Worm (Caenorhabditis elegans) whole organism, L4 larva: ENCODE measurements around the gene T10H9.8.

Source experiments
- D1046.2 ChIP-seq: fragments of 200-800 bp; sonication (Bioruptor generic); IDR thresholded peaks from 2 replicates; pipeline ENCODE4 v1.3.6; 2022; ENCODE audit warnings: missing genetic modification characterization, missing compliant biosample characterization
- F10B5.3 ChIP-seq: sonication (generic microtip); optimal IDR thresholded peaks from 2 replicates; lab custom pipeline; 2016; ENCODE audit warnings: mild to moderate bottlenecking, missing genetic modification characterization, missing compliant biosample characterization
- F44E2.7 ChIP-seq: fragments of 200-800 bp; sonication (Bioruptor generic); IDR thresholded peaks from 2 replicates; pipeline ENCODE4 v2.1.2; 2022; ENCODE audit warnings: missing genetic modification characterization, missing compliant biosample characterization
- R02D3.7 ChIP-seq: fragments of 150-350 bp; sonication (generic microtip); optimal IDR thresholded peaks from 3 replicates; lab custom pipeline; 2014; ENCODE audit warnings: missing biosample characterization, missing genetic modification characterization
- T20F7.1 ChIP-seq: fragments of 200-800 bp; sonication (Bioruptor generic); optimal IDR thresholded peaks from 2 replicates; lab custom pipeline; 2018; ENCODE audit warnings: mild to moderate bottlenecking, missing genetic modification characterization, missing compliant biosample characterization
- T26A8.4 ChIP-seq: fragments of 200-800 bp; sonication (Bioruptor generic); IDR thresholded peaks from 2 replicates; pipeline ENCODE4 v1.3.6; 2022; ENCODE audit warnings: missing genetic modification characterization, missing compliant biosample characterization
- Y5F2A.4 ChIP-seq: fragments of 200-800 bp; sonication (Bioruptor generic); optimal IDR thresholded peaks from 2 replicates; lab custom pipeline; 2018; ENCODE audit warnings: mild to moderate bottlenecking, missing genetic modification characterization, missing compliant biosample characterization
- ZK337.2 ChIP-seq: fragments of 200-800 bp; sonication (Bioruptor generic); IDR thresholded peaks from 2 replicates; pipeline ENCODE4 v1.3.6; 2022; ENCODE audit warnings: missing genetic modification reagents, missing genetic modification characterization, missing compliant biosample characterization
- ZK546.5 ChIP-seq, 2 experiments: sonication (generic microtip); optimal IDR thresholded peaks; 2 replicates each; lab custom pipeline; 2017; ENCODE audit warnings: missing biosample characterization in 2 of 2, missing genetic modification characterization in 2 of 2
- arid-1 ChIP-seq: fragments of 200-800 bp; sonication (Bioruptor generic); conservative IDR thresholded peaks from 2 replicates; pipeline ENCODE4 v1.3.6; 2022; ENCODE audit warnings: missing genetic modification reagents, missing genetic modification characterization, missing compliant biosample characterization
- attf-4 ChIP-seq: sonication (generic microtip); optimal IDR thresholded peaks from 3 replicates; lab custom pipeline; 2017; ENCODE audit warnings: missing biosample characterization, missing genetic modification characterization
- ceh-20 ChIP-seq: fragments of 200-800 bp; sonication (Bioruptor generic); IDR thresholded peaks from 2 replicates; pipeline ENCODE4 v1.3.6; 2022; ENCODE audit warnings: missing genetic modification reagents, missing genetic modification characterization, missing compliant biosample characterization
- ceh-28 ChIP-seq: fragments of 150-350 bp; optimal IDR thresholded peaks from 2 replicates; lab custom pipeline; 2014; ENCODE audit warnings: missing biosample characterization, missing genetic modification reagents, missing genetic modification characterization
- ceh-32 ChIP-seq: sonication (generic microtip); optimal IDR thresholded peaks from 2 replicates; lab custom pipeline; 2016; ENCODE audit warnings: mild to moderate bottlenecking, missing genetic modification characterization, missing compliant biosample characterization; ENCODE audit not compliant: poor library complexity
- ceh-44 ChIP-seq: fragments of 200-800 bp; sonication (Bioruptor generic); IDR thresholded peaks from 2 replicates; pipeline ENCODE4 v1.3.6; 2022; ENCODE audit warnings: missing genetic modification reagents, missing genetic modification characterization, missing compliant biosample characterization
- ceh-82 ChIP-seq: sonication (generic microtip); optimal IDR thresholded peaks from 2 replicates; lab custom pipeline; 2017; ENCODE audit warnings: missing biosample characterization, missing genetic modification characterization
- ces-1 ChIP-seq: fragments of 150-350 bp; sonication (generic microtip); optimal IDR thresholded peaks from 4 replicates; lab custom pipeline; 2014; ENCODE audit warnings: missing biosample characterization, missing genetic modification reagents, missing genetic modification characterization
- ctbp-1 ChIP-seq: fragments of 200-800 bp; sonication (Bioruptor generic); IDR thresholded peaks from 2 replicates; pipeline ENCODE4 v1.3.6; 2022; ENCODE audit warnings: missing genetic modification reagents, missing genetic modification characterization, missing compliant biosample characterization
- daf-16 ChIP-seq, 3 experiments: sonication (generic microtip); optimal IDR thresholded peaks; 2 replicates each; lab custom pipeline; 2016 to 2017; ENCODE audit warnings: missing genetic modification characterization in 3 of 3, missing genetic modification reagents in 3 of 3, mild to moderate bottlenecking in 2 of 3, missing compliant biosample characterization in 2 of 3, missing biosample characterization in 1 of 3, moderate library complexity in 1 of 3
- dmd-6 ChIP-seq: fragments of 200-800 bp; sonication (Bioruptor generic); IDR thresholded peaks from 2 replicates; pipeline ENCODE4 v1.3.6; 2022; ENCODE audit warnings: missing genetic modification reagents, missing genetic modification characterization, missing compliant biosample characterization
- dve-1 ChIP-seq: sonication (generic microtip); optimal IDR thresholded peaks from 2 replicates; lab custom pipeline; 2017; ENCODE audit warnings: antibody characterized with exemption, mild to moderate bottlenecking, missing genetic modification characterization, missing compliant biosample characterization; ENCODE audit not compliant: insufficient read depth
- egl-27 ChIP-seq: sonication (generic microtip); optimal IDR thresholded peaks from 3 replicates; lab custom pipeline; 2017; ENCODE audit warnings: missing biosample characterization, missing genetic modification reagents, missing genetic modification characterization
- egl-43 ChIP-seq: fragments of 200-800 bp; sonication (Bioruptor generic); IDR thresholded peaks from 2 replicates; pipeline ENCODE4 v1.3.6; 2022; ENCODE audit warnings: missing genetic modification reagents, missing genetic modification characterization, missing compliant biosample characterization
- fos-1 ChIP-seq: fragments of 150-350 bp; optimal IDR thresholded peaks from 2 replicates; lab custom pipeline; 2014; ENCODE audit warnings: missing biosample characterization, missing genetic modification characterization
- hmg-1.1 ChIP-seq: fragments of 200-800 bp; sonication (Bioruptor generic); IDR thresholded peaks from 2 replicates; pipeline ENCODE4 v1.3.6; 2022; ENCODE audit warnings: missing genetic modification reagents, missing genetic modification characterization, missing compliant biosample characterization
- jun-1 ChIP-seq: fragments of 150-350 bp; optimal IDR thresholded peaks from 2 replicates; lab custom pipeline; 2014; ENCODE audit warnings: missing biosample characterization, missing genetic modification reagents, missing genetic modification characterization
- lin-29 ChIP-seq: fragments of 200-800 bp; sonication (Bioruptor generic); IDR thresholded peaks from 2 replicates; pipeline ENCODE4 v1.3.6; 2022; ENCODE audit warnings: missing genetic modification reagents, missing genetic modification characterization, missing compliant biosample characterization
- mdl-1 ChIP-seq, 2 experiments: fragments of 150-350 bp in 1 of 2; sonication (generic microtip) in 1 of 2; optimal IDR thresholded peaks; 2 replicates each; lab custom pipeline; 2014 to 2017; ENCODE audit warnings: missing biosample characterization in 2 of 2, missing genetic modification characterization in 2 of 2
- nhr-102 ChIP-seq: sonication (generic microtip); optimal IDR thresholded peaks from 2 replicates; lab custom pipeline; 2016; ENCODE audit warnings: mild to moderate bottlenecking, missing genetic modification characterization, moderate library complexity, missing compliant biosample characterization
- nhr-11 ChIP-seq: fragments of 150-350 bp; optimal IDR thresholded peaks from 2 replicates; lab custom pipeline; 2014; ENCODE audit warnings: missing biosample characterization, missing genetic modification characterization
- nhr-237 ChIP-seq: sonication (generic microtip); optimal IDR thresholded peaks from 2 replicates; lab custom pipeline; 2017; ENCODE audit warnings: missing biosample characterization, missing genetic modification characterization
- nhr-25 ChIP-seq: sonication (generic microtip); optimal IDR thresholded peaks from 2 replicates; lab custom pipeline; 2017; ENCODE audit warnings: missing genetic modification characterization, mild to moderate bottlenecking, missing compliant biosample characterization, antibody characterized with exemption, moderate library complexity, borderline replicate concordance; ENCODE audit not compliant: insufficient read depth
- nhr-42 ChIP-seq: fragments of 200-800 bp; sonication (Bioruptor generic); IDR thresholded peaks from 2 replicates; pipeline ENCODE4 v1.3.6; 2022; ENCODE audit warnings: missing genetic modification characterization, missing compliant biosample characterization
- php-3 ChIP-seq: fragments of 200-800 bp; sonication (Bioruptor generic); IDR thresholded peaks from 2 replicates; pipeline ENCODE4 v1.3.6; 2022; ENCODE audit warnings: missing genetic modification reagents, missing genetic modification characterization, missing compliant biosample characterization
- rbr-2 ChIP-seq: sonication (generic microtip); optimal IDR thresholded peaks from 2 replicates; lab custom pipeline; 2016; ENCODE audit warnings: missing genotype, missing genetic modification characterization, missing compliant biosample characterization
- saeg-2 ChIP-seq: fragments of 200-800 bp; sonication (Bioruptor generic); IDR thresholded peaks from 2 replicates; pipeline ENCODE4 v1.3.6; 2022; ENCODE audit warnings: missing genetic modification reagents, missing genetic modification characterization, missing compliant biosample characterization
- sdz-12 ChIP-seq: fragments of 200-800 bp; sonication (Bioruptor generic); optimal IDR thresholded peaks from 2 replicates; lab custom pipeline; 2018; ENCODE audit warnings: mild to moderate bottlenecking, missing genetic modification characterization, missing compliant biosample characterization
- skn-1 ChIP-seq: fragments of 150-350 bp; optimal IDR thresholded peaks from 2 replicates; lab custom pipeline; 2014; ENCODE audit warnings: missing biosample characterization, missing genetic modification characterization
- tra-1 ChIP-seq: fragments of 200-800 bp; sonication (Bioruptor generic); IDR thresholded peaks from 2 replicates; pipeline ENCODE4 v1.3.6; 2022; ENCODE audit warnings: missing genetic modification reagents, missing genetic modification characterization, missing compliant biosample characterization
- unc-39 ChIP-seq: sonication (generic microtip); optimal IDR thresholded peaks from 2 replicates; lab custom pipeline; 2017; ENCODE audit warnings: missing biosample characterization, missing genetic modification characterization
- unc-62 ChIP-seq, 3 experiments: fragments of 150-350 bp in 1 of 3; sonication (generic microtip); optimal IDR thresholded peaks in 2 of 3; peaks in 1 of 3; 1 replicate in 1 of 3; 2 replicates in 2 of 3; lab custom pipeline; 2014 to 2017; ENCODE audit warnings: missing biosample characterization in 3 of 3, missing genetic modification characterization in 3 of 3, missing genetic modification reagents in 3 of 3, missing genotype in 1 of 3
- zag-1 ChIP-seq: fragments of 150-350 bp; optimal IDR thresholded peaks from 2 replicates; lab custom pipeline; 2014; ENCODE audit warnings: missing biosample characterization, missing genetic modification characterization
- zfp-2 ChIP-seq: sonication (generic microtip); optimal IDR thresholded peaks from 2 replicates; lab custom pipeline; 2016; ENCODE audit warnings: mild to moderate bottlenecking, missing genetic modification characterization, missing compliant biosample characterization
- zfp-3 ChIP-seq: fragments of 200-800 bp; sonication (Bioruptor generic); conservative IDR thresholded peaks from 2 replicates; pipeline ENCODE4 v1.3.6; 2022; ENCODE audit warnings: missing genetic modification reagents, missing genetic modification characterization, missing compliant biosample characterization
- zip-11 ChIP-seq: fragments of 200-800 bp; sonication (Bioruptor generic); IDR thresholded peaks from 2 replicates; pipeline ENCODE4 v1.3.6; 2022; ENCODE audit warnings: missing genetic modification characterization, missing compliant biosample characterization

Gene T10H9.8

DNA sequence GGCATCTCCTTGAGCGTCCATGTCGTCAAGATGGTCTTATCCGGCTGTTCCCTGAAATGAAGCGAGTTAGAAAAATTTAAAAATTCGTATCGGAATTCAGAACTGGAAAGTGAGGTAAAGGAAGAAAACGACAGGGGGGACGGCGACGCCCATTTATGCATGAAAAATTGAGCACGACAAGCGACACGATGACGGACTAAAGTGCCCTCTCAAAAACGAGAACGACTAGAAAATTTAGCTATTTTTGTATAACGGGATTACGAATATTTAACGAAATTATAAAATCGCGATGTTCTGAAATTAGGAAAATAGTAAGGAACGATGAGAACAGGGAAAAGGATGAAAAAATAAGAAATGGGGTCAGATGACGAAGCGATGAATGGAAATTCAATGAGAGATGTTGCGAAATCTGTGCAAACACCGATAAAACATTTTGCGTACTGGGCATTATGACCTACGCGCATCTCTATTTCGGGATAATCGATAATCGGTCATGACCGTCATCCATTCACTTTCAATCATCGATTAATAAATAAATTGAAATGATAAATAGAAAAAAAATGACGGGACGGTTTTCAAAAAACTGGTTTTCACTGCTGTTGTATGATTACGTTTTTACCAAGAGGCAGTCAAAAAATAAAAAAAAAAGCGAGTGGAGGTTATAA lies 4.4 kb downstream of the T10H9.8 start, which contains the start of gene snb-1 (continued):
- TF ChIP-seq sdz-12 (GFP tag; lab: Kevin White, UChicago) (no peak), zip-11 (no peak), ceh-32 (no peak), daf-16 (GFP tag; optimal IDR thresholded peaks at IDR 0.05; lab: Kevin White, UChicago) (no peak), daf-16 (tag; optimal IDR thresholded peaks at IDR 0.05; lab: Kevin White, UChicago) (peak; percentile 44), fos-1 (no peak), ceh-44 (GFP tag; lab: Robert Waterston, UW) (no peak), ceh-28 (tag; lab: Kevin White, UChicago) (peak; percentile 79), ceh-20 (GFP tag; lab: Robert Waterston, UW) (no peak), ces-1 (GFP tag; lab: Kevin White, UChicago) (no peak), nhr-102 (tag; lab: Kevin White, UChicago) (peak; percentile 5), nhr-42 (GFP tag; lab: Robert Waterston, UW) (no peak), ZK546.5 (tag; optimal IDR thresholded peaks at IDR 0.05; lab: Kevin White, UChicago) (no peak), egl-27 (tag; lab: Kevin White, UChicago) (no peak), unc-62 (GFP tag; optimal IDR thresholded peaks at IDR 0.05 in 1 of 2; lab: Kevin White, UChicago) (peak in 1 of 2 experiments; percentile 95), unc-62 (tag; optimal IDR thresholded peaks at IDR 0.05; lab: Kevin White, UChicago) (no peak), nhr-11 (peak; percentile 22), tra-1 (0 out of 2 replicates have a peak, but pooled peaks have one; percentile 4), rbr-2 (tag; lab: Kevin White, UChicago) (peak; percentile 26), R02D3.7 (tag; lab: Kevin White, UChicago) (no peak)

DNA sequence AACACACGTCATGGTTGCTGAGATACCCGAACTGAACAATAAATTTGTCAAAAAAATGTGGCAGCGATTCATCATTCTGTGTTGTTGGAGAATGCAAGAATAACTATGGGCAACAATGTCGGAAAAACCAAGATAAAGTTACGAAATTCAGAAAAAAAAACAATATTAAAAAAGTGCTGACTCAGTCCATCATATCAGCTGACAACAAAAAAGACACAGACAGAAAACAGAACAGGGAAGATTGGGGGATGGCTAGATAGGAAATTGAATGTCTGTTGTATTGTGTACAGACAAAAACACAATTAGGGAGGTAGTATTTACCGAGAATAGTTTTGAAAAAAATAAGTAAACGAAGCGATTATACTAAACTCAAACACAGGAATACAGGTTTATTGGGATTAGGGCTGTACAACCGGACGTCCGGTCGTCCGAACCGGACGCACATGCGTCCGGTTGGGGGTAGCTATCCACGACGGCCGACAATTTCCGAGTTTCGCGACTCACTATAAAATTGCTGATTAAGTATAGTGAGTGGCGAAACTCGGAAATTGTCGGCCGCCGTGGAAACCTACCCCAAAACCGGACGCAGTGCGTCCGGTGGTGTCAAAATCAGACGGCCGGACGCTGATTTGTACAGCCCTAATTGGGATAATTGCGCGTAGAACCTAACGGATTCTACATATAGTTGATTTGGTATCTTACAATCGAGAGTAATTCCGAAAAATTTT lies 5.5 kb downstream of the T10H9.8 start:
- TF ChIP-seq skn-1 (no peak), T26A8.4 (GFP tag; lab: Robert Waterston, UW) (no peak), unc-39 (tag; lab: Kevin White, UChicago) (no peak), arid-1 (GFP tag; lab: Robert Waterston, UW) (no peak), hmg-1.1 (GFP tag; lab: Robert Waterston, UW) (no peak), T20F7.1 (GFP tag; lab: Kevin White, UChicago) (peak; percentile 22), ceh-28 (tag; lab: Kevin White, UChicago) (no peak), php-3 (no peak), tra-1 (0 out of 2 replicates have a peak, but pooled peaks have one; percentile 40), attf-4 (no peak), nhr-102 (tag; lab: Kevin White, UChicago) (no peak), jun-1 (no peak), egl-43 (no peak), dmd-6 (no peak), ctbp-1 (GFP tag; lab: Robert Waterston, UW) (no peak), zag-1 (tag; lab: Kevin White, UChicago) (no peak), nhr-25 (tag; lab: Kevin White, UChicago) (no peak), ceh-82 (tag; lab: Kevin White, UChicago) (no peak), lin-29 (GFP tag; lab: Robert Waterston, UW) (no peak), D1046.2 (GFP tag; lab: Robert Waterston, UW) (no peak), dve-1 (tag; lab: Kevin White, UChicago) (peak; percentile 59), R02D3.7 (tag; lab: Kevin White, UChicago) (no peak), unc-62 (GFP tag; optimal IDR thresholded peaks at IDR 0.05 in 1 of 2; lab: Kevin White, UChicago) (peak in 1 of 2 experiments; percentile 31), unc-62 (tag; optimal IDR thresholded peaks at IDR 0.05; lab: Kevin White, UChicago) (no peak), nhr-11 (no peak), mdl-1 (tag; optimal IDR thresholded peaks at IDR 0.05; lab: Kevin White, UChicago) (no peak), zfp-3 (GFP tag; lab: Robert Waterston, UW) (no peak), nhr-237 (tag; lab: Kevin White, UChicago) (no peak), F10B5.3 (tag; lab: Kevin White, UChicago) (no peak), F44E2.7 (GFP tag; lab: Robert Waterston, UW) (no peak), zip-11 (no peak), Y5F2A.4 (no peak), ZK546.5 (tag; optimal IDR thresholded peaks at IDR 0.05; lab: Kevin White, UChicago) (no peak), zfp-2 (tag; lab: Kevin White, UChicago) (no peak), ZK337.2 (GFP tag; lab: Robert Waterston, UW) (no peak), saeg-2 (no peak)
